Worm (Caenorhabditis elegans) whole organism, late embryonic: ENCODE data around the gene sad-1.

Source experiments
- F13H6.1 ChIP-seq: sonication (generic microtip); optimal IDR thresholded peaks from 2 replicates; lab custom pipeline; 2016; ENCODE audit warnings: missing genetic modification characterization, missing compliant biosample characterization
- K02D7.2 ChIP-seq: sonication (generic microtip); optimal IDR thresholded peaks from 2 replicates; lab custom pipeline; 2017; ENCODE audit warnings: mild to moderate bottlenecking, missing genetic modification characterization, missing compliant biosample characterization
- K09A11.1 ChIP-seq: sonication (generic microtip); optimal IDR thresholded peaks from 2 replicates; lab custom pipeline; 2017; ENCODE audit warnings: antibody characterized with exemption, mild to moderate bottlenecking, missing genetic modification characterization, missing compliant biosample characterization; ENCODE audit not compliant: insufficient read depth
- Y22D7AL.16 ChIP-seq: sonication (generic microtip); optimal IDR thresholded peaks from 2 replicates; lab custom pipeline; 2016; ENCODE audit warnings: missing genetic modification characterization, missing compliant biosample characterization
- ama-1 ChIP-seq: fragments of 150-350 bp; optimal IDR thresholded peaks from 2 replicates; lab custom pipeline; 2014
- ceh-14 ChIP-seq: sonication (generic microtip); optimal IDR thresholded peaks from 2 replicates; lab custom pipeline; 2016; ENCODE audit warnings: missing genotype, missing genetic modification characterization, missing compliant biosample characterization
- ceh-18 ChIP-seq: sonication (generic microtip); optimal IDR thresholded peaks from 2 replicates; lab custom pipeline; 2016; ENCODE audit warnings: missing genetic modification characterization, missing compliant biosample characterization
- ceh-19 ChIP-seq: fragments of 200-800 bp; sonication (Bioruptor generic); optimal IDR thresholded peaks from 2 replicates; lab custom pipeline; 2018; ENCODE audit warnings: mild to moderate bottlenecking, missing genetic modification characterization, missing compliant biosample characterization
- ceh-22 ChIP-seq: sonication (generic microtip); optimal IDR thresholded peaks from 2 replicates; lab custom pipeline; 2017; ENCODE audit warnings: missing biosample characterization, missing genetic modification characterization
- ceh-30 ChIP-seq: fragments of 150-350 bp; optimal IDR thresholded peaks from 2 replicates; lab custom pipeline; 2014; ENCODE audit warnings: missing biosample characterization, missing genetic modification characterization
- ceh-31 ChIP-seq: sonication (generic microtip); optimal IDR thresholded peaks from 2 replicates; lab custom pipeline; 2016; ENCODE audit warnings: missing genetic modification characterization, missing compliant biosample characterization
- ceh-9 ChIP-seq: sonication (generic microtip); optimal IDR thresholded peaks from 2 replicates; lab custom pipeline; 2016; ENCODE audit warnings: mild to moderate bottlenecking, missing genetic modification characterization, inconsistent platforms, missing compliant biosample characterization
- che-1 ChIP-seq: sonication (generic microtip); optimal IDR thresholded peaks from 2 replicates; lab custom pipeline; 2016; ENCODE audit warnings: mild to moderate bottlenecking, missing genetic modification characterization, missing compliant biosample characterization
- dmd-4 ChIP-seq: sonication (generic microtip); optimal IDR thresholded peaks from 2 replicates; lab custom pipeline; 2016; ENCODE audit warnings: borderline replicate concordance, missing genetic modification characterization, missing compliant biosample characterization
- dve-1 ChIP-seq: sonication (generic microtip); optimal IDR thresholded peaks from 2 replicates; lab custom pipeline; 2017; ENCODE audit warnings: antibody characterized with exemption, mild to moderate bottlenecking, missing genetic modification characterization, missing compliant biosample characterization
- fax-1 ChIP-seq: sonication (generic microtip); optimal IDR thresholded peaks from 2 replicates; lab custom pipeline; 2016; ENCODE audit warnings: missing genotype, missing genetic modification characterization, missing compliant biosample characterization
- hlh-15 ChIP-seq: sonication (generic microtip); optimal IDR thresholded peaks from 2 replicates; lab custom pipeline; 2016; ENCODE audit warnings: missing genetic modification characterization, missing compliant biosample characterization
- hlh-30 ChIP-seq: sonication (generic microtip); optimal IDR thresholded peaks from 2 replicates; lab custom pipeline; 2017; ENCODE audit warnings: antibody characterized with exemption, missing genetic modification characterization, missing compliant biosample characterization; ENCODE audit not compliant: insufficient read depth
- hlh-6 ChIP-seq: sonication (generic microtip); optimal IDR thresholded peaks from 2 replicates; lab custom pipeline; 2016; ENCODE audit warnings: missing genotype, missing genetic modification characterization, missing compliant biosample characterization
- hlh-8 ChIP-seq: sonication (generic microtip); optimal IDR thresholded peaks from 2 replicates; lab custom pipeline; 2016; ENCODE audit warnings: missing genotype, missing genetic modification characterization, missing compliant biosample characterization
- madf-2 ChIP-seq: sonication (generic microtip); optimal IDR thresholded peaks from 2 replicates; lab custom pipeline; 2017; ENCODE audit warnings: missing genetic modification characterization, missing compliant biosample characterization
- npax-4 ChIP-seq: sonication (generic microtip); optimal IDR thresholded peaks from 2 replicates; lab custom pipeline; 2016; ENCODE audit warnings: missing genetic modification characterization, missing compliant biosample characterization
- odd-2 ChIP-seq: sonication (generic microtip); optimal IDR thresholded peaks from 2 replicates; lab custom pipeline; 2017; ENCODE audit warnings: antibody characterized with exemption, mild to moderate bottlenecking, missing genetic modification characterization, missing compliant biosample characterization
- pat-9 ChIP-seq: fragments of 200-800 bp; sonication (Bioruptor generic); optimal IDR thresholded peaks from 2 replicates; lab custom pipeline; 2018; ENCODE audit warnings: mild to moderate bottlenecking, missing genetic modification characterization, moderate library complexity, missing compliant biosample characterization
- pha-4 ChIP-seq: fragments of 150-350 bp; optimal IDR thresholded peaks from 2 replicates; lab custom pipeline; 2018; ENCODE audit warnings: missing biosample characterization, missing genetic modification reagents, missing genetic modification characterization
- pros-1 ChIP-seq: fragments of 150-350 bp; optimal IDR thresholded peaks from 2 replicates; lab custom pipeline; 2014; ENCODE audit warnings: missing biosample characterization, missing genetic modification reagents, missing genetic modification characterization
- rnt-1 ChIP-seq: sonication (generic microtip); optimal IDR thresholded peaks from 2 replicates; lab custom pipeline; 2016; ENCODE audit warnings: missing genetic modification characterization, missing compliant biosample characterization
- sdc-2 ChIP-seq: sonication (generic microtip); optimal IDR thresholded peaks from 2 replicates; lab custom pipeline; 2016; ENCODE audit warnings: missing genotype, missing genetic modification characterization, missing compliant biosample characterization
- sox-4 ChIP-seq: sonication (generic microtip); optimal IDR thresholded peaks from 2 replicates; lab custom pipeline; 2017; ENCODE audit warnings: mild to moderate bottlenecking, missing genetic modification characterization, inconsistent platforms, missing compliant biosample characterization
- syd-9 ChIP-seq: sonication (generic microtip); optimal IDR thresholded peaks from 2 replicates; lab custom pipeline; 2016; ENCODE audit warnings: mild to moderate bottlenecking, missing genetic modification characterization, moderate library complexity, missing compliant biosample characterization
- tbx-7 ChIP-seq: sonication (generic microtip); optimal IDR thresholded peaks from 2 replicates; lab custom pipeline; 2016; ENCODE audit warnings: missing genotype, missing genetic modification characterization, missing compliant biosample characterization
- unc-3 ChIP-seq, 2 experiments: fragments of 200-800 bp in 1 of 2; sonication (Bioruptor generic) in 1 of 2; sonication (generic microtip) in 1 of 2; conservative IDR thresholded peaks in 1 of 2; optimal IDR thresholded peaks in 1 of 2; 2 replicates each; pipeline versions ENCODE4 v1.3.6 to Lab custom; 2016 to 2022; ENCODE audit warnings: missing compliant biosample characterization in 2 of 2, missing genetic modification characterization in 2 of 2, missing genetic modification reagents in 1 of 2
- unc-42 ChIP-seq: sonication (generic microtip); optimal IDR thresholded peaks from 2 replicates; lab custom pipeline; 2016; ENCODE audit warnings: missing genotype, missing genetic modification characterization, missing compliant biosample characterization
- unc-86 ChIP-seq: sonication (generic microtip); optimal IDR thresholded peaks from 2 replicates; lab custom pipeline; 2016; ENCODE audit warnings: missing genetic modification characterization, missing compliant biosample characterization

Gene sad-1

DNA sequence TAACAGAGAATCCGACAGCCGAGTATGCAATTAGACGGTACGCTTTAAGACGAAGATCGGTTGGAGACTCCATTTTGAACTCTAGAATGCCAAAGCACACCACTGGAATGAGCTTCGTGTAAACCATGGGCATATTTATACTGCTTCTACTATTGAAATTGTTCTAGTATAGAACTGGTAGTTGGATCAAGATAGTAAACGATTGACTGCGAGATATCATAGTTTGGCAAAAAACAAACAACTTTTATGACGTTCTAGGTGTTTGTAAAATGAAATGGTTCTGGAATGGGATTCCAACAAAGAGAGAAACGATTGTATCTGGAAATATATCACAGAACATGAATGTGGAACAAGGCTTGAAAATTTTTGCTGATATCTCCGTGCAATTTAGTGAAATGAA is 10.5 kb upstream of the sad-1 start, which contains the start of gene col-185:
col-185 (minus strand) TSS at position 101 of the 400 bp plus-strand sequence.
- TF ChIP-seq ceh-18 (tag; lab: Kevin White, UChicago) (no peak), hlh-30 (tag; lab: Kevin White, UChicago) (no peak), npax-4 (tag; lab: Kevin White, UChicago) (no peak), ceh-14 (tag; lab: Kevin White, UChicago) (no peak), K09A11.1 (no peak), syd-9 (tag; lab: Kevin White, UChicago) (no peak), unc-3 (GFP tag; conservative IDR thresholded peaks at IDR 0.05; lab: Robert Waterston, UW) (no peak), unc-3 (tag; optimal IDR thresholded peaks at IDR 0.05; lab: Kevin White, UChicago) (no peak), che-1 (tag; lab: Kevin White, UChicago) (no peak), fax-1 (no peak), Y22D7AL.16 (tag; lab: Kevin White, UChicago) (no peak), madf-2 (tag; lab: Kevin White, UChicago) (no peak), ama-1 (no peak), ceh-19 (GFP tag; lab: Kevin White, UChicago) (no peak), tbx-7 (tag; lab: Kevin White, UChicago) (no peak), F13H6.1 (tag; lab: Kevin White, UChicago) (no peak), ceh-9 (tag; lab: Kevin White, UChicago) (no peak)

DNA sequence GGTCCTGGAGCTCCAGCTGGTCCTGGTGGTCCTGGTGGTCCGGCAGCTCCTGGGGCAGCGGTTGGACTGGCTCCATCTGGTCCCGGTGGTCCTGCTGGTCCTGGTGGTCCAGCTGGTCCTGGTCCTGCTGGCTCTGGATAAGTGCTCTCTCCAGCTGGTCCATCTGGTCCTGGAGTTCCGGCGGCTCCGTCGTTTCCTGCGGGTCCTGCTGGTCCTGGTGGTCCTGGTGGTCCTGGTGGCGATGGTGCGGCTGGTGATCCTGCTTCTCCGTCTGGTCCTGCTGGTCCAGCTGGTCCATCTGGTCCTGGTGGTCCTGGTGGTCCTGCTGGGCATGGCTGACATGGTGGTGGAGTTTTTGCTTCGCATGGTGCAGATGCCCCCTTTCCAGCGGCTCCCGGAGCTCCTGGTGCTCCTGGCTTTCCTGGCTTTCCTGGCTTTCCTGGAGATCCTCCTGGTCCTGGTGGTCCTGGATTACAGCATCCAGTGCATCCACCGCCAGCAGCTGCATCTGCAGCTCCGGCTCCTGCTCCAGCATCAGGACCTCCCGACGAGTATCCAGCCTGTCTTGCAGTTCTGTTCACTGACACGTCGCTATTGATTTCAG is 9.9 kb upstream of the sad-1 start:
- TF ChIP-seq sox-4 (no peak), hlh-6 (tag; lab: Kevin White, UChicago) (peak; percentile 36), sdc-2 (no peak)

DNA sequence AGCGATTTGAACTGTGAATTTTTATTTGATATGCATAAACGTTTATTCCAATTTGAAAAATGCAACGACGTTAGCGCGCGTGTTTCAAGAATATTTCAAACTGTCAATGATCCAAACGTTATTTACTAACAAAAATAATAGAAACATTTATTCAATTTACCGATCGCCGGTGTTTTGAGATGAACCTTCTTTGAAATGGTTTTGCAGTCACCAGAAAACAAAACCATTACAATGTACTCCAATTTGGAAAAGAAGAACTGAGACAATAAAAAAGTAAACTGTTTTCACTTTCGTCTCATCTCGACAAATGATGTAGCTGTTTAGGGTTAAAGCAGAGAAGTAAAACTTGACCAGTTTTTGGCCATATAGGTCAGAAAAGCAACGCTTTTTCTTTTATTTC is 6.8 kb upstream of the sad-1 start, which contains the start of gene H06A10.1:
H06A10.1 (plus strand) TSS at position 301 of the 400 bp plus-strand sequence.
- TF ChIP-seq dmd-4 (tag; lab: Kevin White, UChicago) (no peak), Y22D7AL.16 (tag; lab: Kevin White, UChicago) (no peak), sdc-2 (no peak), tbx-7 (tag; lab: Kevin White, UChicago) (no peak), pat-9 (no peak), hlh-15 (no peak), unc-86 (tag; lab: Kevin White, UChicago) (no peak), pha-4 (tag; lab: Kevin White, UChicago) (no peak), rnt-1 (tag; lab: Kevin White, UChicago) (no peak), ceh-9 (tag; lab: Kevin White, UChicago) (no peak), ceh-22 (no peak), syd-9 (tag; lab: Kevin White, UChicago) (no peak), K02D7.2 (tag; lab: Kevin White, UChicago) (no peak), ceh-18 (tag; lab: Kevin White, UChicago) (no peak)

ce11 chrX:13506493-13506892 is 6.0 kb upstream of the sad-1 start:
- no peak for TF ChIP-seq odd-2
- TF ChIP-seq hlh-8 (tag; lab: Kevin White, UChicago), result no peak
- no peak for TF ChIP-seq dve-1 (tag; lab: Kevin White, UChicago)
- TF ChIP-seq ceh-31 (tag; lab: Kevin White, UChicago), result no peak
- no peak for TF ChIP-seq npax-4 (tag; lab: Kevin White, UChicago)
- TF ChIP-seq ceh-30 (tag; lab: Kevin White, UChicago), result no peak

DNA sequence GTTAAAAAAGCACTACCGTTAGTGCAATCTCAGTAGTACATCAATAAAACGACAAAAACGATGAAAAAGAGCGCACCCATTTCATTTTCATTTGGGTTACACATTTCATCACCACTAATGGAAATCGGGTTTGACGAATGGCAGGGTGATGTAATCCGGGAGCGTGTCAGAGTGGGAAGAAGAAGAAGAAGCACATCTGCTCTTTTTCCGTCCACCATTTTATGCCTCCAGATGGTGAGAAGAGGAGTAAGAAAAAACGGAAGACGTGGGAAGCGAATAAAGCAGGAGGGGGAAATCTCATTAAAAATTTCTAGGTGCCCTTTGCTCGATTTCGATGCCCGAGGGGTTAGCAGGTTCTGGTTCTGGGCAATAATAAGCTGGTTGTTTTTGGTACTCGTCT is 5.6 kb upstream of the sad-1 start:
- peak; percentile 8 for TF ChIP-seq ceh-31 (tag; lab: Kevin White, UChicago)
- no peak for TF ChIP-seq pros-1 (tag; lab: Kevin White, UChicago)
- peak; percentile 42 for TF ChIP-seq unc-42 (tag; lab: Kevin White, UChicago)
